Fruit fly (Drosophila melanogaster) whole organism, embryonic: ENCODE results near the gene Nckx30C.

Experiments used
- Abd-B ChIP-seq: fragments of 200-800 bp; sonication (Bioruptor generic); optimal IDR thresholded peaks from 2 replicates; lab custom pipeline; 2018; ENCODE audit warnings: missing biosample characterization, mild to moderate bottlenecking, missing genetic modification characterization, moderate library complexity
- Blimp-1 ChIP-seq: fragments of 200-800 bp; sonication (Bioruptor generic); optimal IDR thresholded peaks from 3 replicates; lab custom pipeline; 2018; ENCODE audit warnings: missing biosample characterization, missing genetic modification characterization, mild to moderate bottlenecking, moderate library complexity, missing genetic modification reagents
- CG12236 ChIP-seq: fragments of 200-800 bp; sonication (Bioruptor generic); optimal IDR thresholded peaks from 2 replicates; lab custom pipeline; 2016; ENCODE audit warnings: missing biosample characterization, missing genetic modification characterization
- CG12391 ChIP-seq: fragments of 200-800 bp; sonication (Bioruptor generic); optimal IDR thresholded peaks from 3 replicates; lab custom pipeline; 2018; ENCODE audit warnings: missing biosample characterization, mild to moderate bottlenecking, missing genetic modification characterization, moderate library complexity
- CG13624 ChIP-seq: fragments of 200-800 bp; sonication (Bioruptor generic); optimal IDR thresholded peaks from 2 replicates; lab custom pipeline; 2016; ENCODE audit warnings: missing biosample characterization, missing genetic modification characterization
- CG14667 ChIP-seq: fragments of 200-800 bp; sonication (Bioruptor generic); IDR thresholded peaks from 2 replicates; pipeline ENCODE4 v1.3.6; 2022; ENCODE audit warnings: missing biosample characterization, missing genetic modification characterization
- CG1529 ChIP-seq: fragments of 200-800 bp; sonication (Bioruptor generic); optimal IDR thresholded peaks from 3 replicates; lab custom pipeline; 2018; ENCODE audit warnings: missing biosample characterization, missing genetic modification characterization
- CG15696 ChIP-seq: fragments of 200-800 bp; sonication (Bioruptor generic); optimal IDR thresholded peaks from 2 replicates; lab custom pipeline; 2019; ENCODE audit warnings: missing biosample characterization, mild to moderate bottlenecking, missing genetic modification characterization, moderate library complexity
- CG16779 ChIP-seq: fragments of 200-800 bp; sonication (Bioruptor generic); IDR thresholded peaks from 2 replicates; pipeline ENCODE4 v1.3.6; 2022; ENCODE audit warnings: missing biosample characterization, missing genetic modification characterization
- CG2875 ChIP-seq: fragments of 200-800 bp; sonication (Bioruptor generic); optimal IDR thresholded peaks from 2 replicates; lab custom pipeline; 2017; ENCODE audit warnings: missing biosample characterization, mild to moderate bottlenecking, missing genetic modification characterization, missing genetic modification reagents
- CG31224 ChIP-seq: fragments of 200-800 bp; sonication (Bioruptor generic); IDR thresholded peaks from 2 replicates; pipeline ENCODE4 v1.3.6; 2022; ENCODE audit warnings: missing biosample characterization, missing genetic modification characterization
- CG32532 ChIP-seq: fragments of 200-800 bp; sonication (Bioruptor generic); IDR thresholded peaks from 2 replicates; pipeline ENCODE4 v1.3.6; 2022; ENCODE audit warnings: missing biosample characterization, missing genetic modification characterization
- CG33557 ChIP-seq: fragments of 200-800 bp; sonication (Bioruptor generic); optimal IDR thresholded peaks from 2 replicates; lab custom pipeline; 2019; ENCODE audit warnings: missing biosample characterization, mild to moderate bottlenecking, missing genetic modification characterization, moderate library complexity
- CG5953 ChIP-seq: fragments of 200-800 bp; sonication (Bioruptor generic); IDR thresholded peaks from 2 replicates; pipeline ENCODE4 v1.3.6; 2022; ENCODE audit warnings: missing biosample characterization, missing genetic modification characterization
- CG6272 ChIP-seq: fragments of 200-800 bp; sonication (Bioruptor generic); IDR thresholded peaks from 2 replicates; pipeline ENCODE4 v1.3.6; 2022; ENCODE audit warnings: missing biosample characterization, missing genetic modification characterization
- CG7357 ChIP-seq: fragments of 200-800 bp; sonication (Bioruptor generic); IDR thresholded peaks from 3 replicates; pipeline ENCODE4 v1.3.6; 2022; ENCODE audit warnings: missing biosample characterization, missing genetic modification characterization
- CG7839 ChIP-seq: fragments of 200-800 bp; sonication (Bioruptor generic); optimal IDR thresholded peaks from 3 replicates; lab custom pipeline; 2018; ENCODE audit warnings: missing biosample characterization, mild to moderate bottlenecking, missing genetic modification characterization, moderate library complexity
- CG8388 ChIP-seq: fragments of 200-800 bp; sonication (Bioruptor generic); optimal IDR thresholded peaks from 2 replicates; lab custom pipeline; 2019; ENCODE audit warnings: missing biosample characterization, mild to moderate bottlenecking, missing genetic modification characterization, moderate library complexity
- CG8478 ChIP-seq: fragments of >200 bp; optimal IDR thresholded peaks from 2 replicates; lab custom pipeline; 2018
- CTCF ChIP-seq: fragments of 200-800 bp; sonication (Bioruptor generic); optimal IDR thresholded peaks from 2 replicates; lab custom pipeline; 2017; ENCODE audit warnings: missing biosample characterization, mild to moderate bottlenecking, missing genetic modification characterization, moderate library complexity
- Dip3 ChIP-seq: fragments of 200-800 bp; sonication (Bioruptor generic); optimal IDR thresholded peaks from 3 replicates; lab custom pipeline; 2016; ENCODE audit warnings: missing biosample characterization, missing genetic modification characterization
- Dll ChIP-seq: fragments of 200-800 bp; sonication (Bioruptor generic); IDR thresholded peaks from 4 replicates; pipeline ENCODE4 v1.3.6; 2022; ENCODE audit warnings: missing biosample characterization, missing genetic modification characterization; ENCODE audit not compliant: partially characterized antibody
- E2f1 ChIP-seq: fragments of 200-800 bp; sonication (Bioruptor generic); IDR thresholded peaks from 2 replicates; pipeline ENCODE4 v1.3.6; 2022; ENCODE audit warnings: missing biosample characterization, missing genetic modification characterization
- Ets65A ChIP-seq: fragments of 200-800 bp; sonication (Bioruptor generic); peaks from one replicate; lab custom pipeline; 2016; ENCODE audit warnings: missing biosample characterization, missing genetic modification characterization
- Ets97D ChIP-seq: fragments of 200-800 bp; sonication (Bioruptor generic); optimal IDR thresholded peaks from 3 replicates; lab custom pipeline; 2016; ENCODE audit warnings: missing biosample characterization, missing genetic modification characterization
- HLHmδ ChIP-seq: fragments of 200-800 bp; sonication (Bioruptor generic); optimal IDR thresholded peaks from 2 replicates; lab custom pipeline; 2018; ENCODE audit warnings: missing biosample characterization, mild to moderate bottlenecking, missing genetic modification characterization, moderate library complexity
- Hr51 ChIP-seq, 2 experiments: fragments of 200-800 bp; sonication (Bioruptor generic); optimal IDR thresholded peaks; 2 replicates in 1 of 2; 3 replicates in 1 of 2; lab custom pipeline; 2016 to 2018; ENCODE audit warnings: missing biosample characterization in 2 of 2, missing genetic modification characterization in 2 of 2, mild to moderate bottlenecking in 1 of 2, moderate library complexity in 1 of 2
- Opbp ChIP-seq: fragments of 200-800 bp; sonication (Bioruptor generic); IDR thresholded peaks from 3 replicates; pipeline ENCODE4 v1.3.6; 2022; ENCODE audit warnings: missing biosample characterization, missing genetic modification characterization; ENCODE audit not compliant: partially characterized antibody
- Sry-β ChIP-seq: fragments of 200-800 bp; sonication (Bioruptor generic); optimal IDR thresholded peaks from 2 replicates; lab custom pipeline; 2018; ENCODE audit warnings: missing biosample characterization, mild to moderate bottlenecking, missing genetic modification characterization, moderate library complexity
- Sry-δ ChIP-seq: fragments of 200-800 bp; sonication (Bioruptor generic); optimal IDR thresholded peaks from 2 replicates; lab custom pipeline; 2016; ENCODE audit warnings: missing biosample characterization, missing genetic modification characterization
- Trl ChIP-seq, 3 experiments: fragments of >200 bp in 2 of 3; fragments of 200-800 bp in 1 of 3; sonication (Bioruptor generic) in 1 of 3; optimal IDR thresholded peaks; 2 replicates in 1 of 3; 3 replicates in 2 of 3; lab custom pipeline; 2016 to 2017; ENCODE audit warnings: missing biosample characterization in 1 of 3, missing genetic modification characterization in 1 of 3
- ara ChIP-seq: fragments of 200-800 bp; sonication (Bioruptor generic); IDR thresholded peaks from 2 replicates; pipeline ENCODE4 v1.3.6; 2022; ENCODE audit warnings: missing biosample characterization, missing genetic modification characterization
- br ChIP-seq: fragments of >200 bp; optimal IDR thresholded peaks from 2 replicates; lab custom pipeline; 2017
- cg ChIP-seq: fragments of 200-800 bp; sonication (Bioruptor generic); optimal IDR thresholded peaks from 3 replicates; lab custom pipeline; 2019; ENCODE audit warnings: missing biosample characterization, mild to moderate bottlenecking, missing genetic modification characterization, moderate library complexity
- dimm ChIP-seq: fragments of 200-800 bp; sonication (Bioruptor generic); IDR thresholded peaks from 2 replicates; pipeline ENCODE4 v1.3.6; 2022; ENCODE audit warnings: missing biosample characterization, missing genetic modification characterization
- eyg ChIP-seq: fragments of 200-800 bp; sonication (Bioruptor generic); optimal IDR thresholded peaks from 3 replicates; lab custom pipeline; 2016; ENCODE audit warnings: missing biosample characterization, missing genetic modification characterization
- fru ChIP-seq: fragments of >200 bp; optimal IDR thresholded peaks from 2 replicates; lab custom pipeline; 2017
- fu2 ChIP-seq: fragments of 200-800 bp; sonication (Bioruptor generic); optimal IDR thresholded peaks from 2 replicates; lab custom pipeline; 2016; ENCODE audit warnings: missing biosample characterization, missing genetic modification characterization
- gce ChIP-seq: fragments of 200-800 bp; sonication (Bioruptor generic); IDR thresholded peaks from 3 replicates; pipeline ENCODE4 v1.3.6; 2022; ENCODE audit warnings: missing biosample characterization, missing genetic modification characterization
- gcm2 ChIP-seq: fragments of 200-800 bp; sonication (Bioruptor generic); optimal IDR thresholded peaks from 2 replicates; lab custom pipeline; 2016; ENCODE audit warnings: missing biosample characterization, missing genetic modification characterization
- gt ChIP-seq: fragments of 200-800 bp; sonication (Bioruptor generic); IDR thresholded peaks from 2 replicates; pipeline ENCODE4 v1.3.6; 2022; ENCODE audit warnings: missing biosample characterization, missing genetic modification characterization
- kah ChIP-seq: fragments of 200-800 bp; sonication (Bioruptor generic); optimal IDR thresholded peaks from 2 replicates; lab custom pipeline; 2018; ENCODE audit warnings: missing biosample characterization, mild to moderate bottlenecking, missing genetic modification characterization
- klu ChIP-seq: fragments of 200-800 bp; sonication (Bioruptor generic); IDR thresholded peaks from 2 replicates; pipeline ENCODE4 v1.3.6; 2022; ENCODE audit warnings: missing biosample characterization, missing genetic modification characterization
- knrl ChIP-seq: fragments of 200-800 bp; sonication (Bioruptor generic); IDR thresholded peaks from 3 replicates; pipeline ENCODE4 v1.3.6; 2022; ENCODE audit warnings: missing biosample characterization, missing genetic modification characterization; ENCODE audit not compliant: partially characterized antibody
- lmd ChIP-seq: fragments of 200-800 bp; sonication (Bioruptor generic); IDR thresholded peaks from 2 replicates; pipeline ENCODE4 v1.3.6; 2022; ENCODE audit warnings: missing biosample characterization, missing genetic modification characterization
- nmo ChIP-seq: fragments of 200-800 bp; sonication (Bioruptor generic); optimal IDR thresholded peaks from 2 replicates; lab custom pipeline; 2018; ENCODE audit warnings: missing biosample characterization, mild to moderate bottlenecking, missing genetic modification characterization, moderate library complexity
- onecut ChIP-seq: fragments of 200-800 bp; sonication (Bioruptor generic); IDR thresholded peaks from 2 replicates; pipeline ENCODE4 v1.3.6; 2022; ENCODE audit warnings: missing biosample characterization, missing genetic modification characterization
- rib ChIP-seq: fragments of 200-800 bp; sonication (Bioruptor generic); IDR thresholded peaks from 2 replicates; pipeline ENCODE4 v1.3.6; 2022; ENCODE audit warnings: missing biosample characterization, missing genetic modification characterization
- sna ChIP-seq: fragments of 200-800 bp; sonication (Bioruptor generic); IDR thresholded peaks from 2 replicates; pipeline ENCODE4 v1.3.6; 2022; ENCODE audit warnings: missing biosample characterization, missing genetic modification characterization; ENCODE audit not compliant: partially characterized antibody
- trem ChIP-seq: fragments of 200-800 bp; optimal IDR thresholded peaks from 3 replicates; lab custom pipeline; 2019; ENCODE audit warnings: missing biosample characterization, mild to moderate bottlenecking, missing genetic modification characterization, moderate library complexity
- ttk ChIP-seq: fragments of 200-800 bp; sonication (Bioruptor generic); IDR thresholded peaks from 2 replicates; pipeline ENCODE4 v2.1.2; 2022; ENCODE audit warnings: missing biosample characterization, missing genetic modification characterization

Gene Nckx30C

DNA sequence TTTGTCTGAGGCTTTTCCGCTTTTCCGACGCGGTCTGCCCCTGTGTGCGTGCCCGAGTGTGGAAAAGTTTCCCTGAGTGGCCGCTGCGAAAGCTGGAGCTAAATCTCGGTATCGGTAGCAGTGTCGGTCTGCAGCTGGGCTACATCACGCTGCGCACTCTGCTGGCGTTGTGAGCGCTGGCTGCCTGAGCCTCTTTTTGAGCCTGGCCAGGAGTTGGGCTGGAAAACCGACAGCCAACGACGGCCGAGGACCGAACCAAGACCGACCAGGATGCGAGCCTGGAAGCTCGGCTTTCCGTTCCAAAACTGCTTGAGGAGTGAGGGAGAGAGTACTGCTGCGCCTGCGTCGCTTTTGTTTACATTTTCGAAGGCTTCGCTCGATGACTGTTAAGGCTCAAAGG, 2.5 kb downstream of the Nckx30C start (continued):
- TF ChIP-seq CG32532 (GFP tag; lab: Robert Waterston, UW) (no peak), CG7357 (GFP tag; lab: Robert Waterston, UW) (no peak), Ets97D (GFP tag; lab: Kevin White, UChicago) (no peak), gt (GFP tag; lab: Robert Waterston, UW) (no peak), rib (GFP tag; lab: Robert Waterston, UW) (no peak), br (no peak), CG8478 (lab: Kevin White, UChicago) (no peak), CG15696 (tag; lab: Kevin White, UChicago) (no peak), dimm (GFP tag; lab: Robert Waterston, UW) (no peak), CG8388 (GFP tag; lab: Kevin White, UChicago) (no peak), CG14667 (no peak), lmd (GFP tag; lab: Robert Waterston, UW) (no peak), Ets65A (GFP tag; lab: Kevin White, UChicago) (peak; percentile 75), CG6272 (GFP tag; lab: Robert Waterston, UW) (no peak), CG33557 (GFP tag; lab: Kevin White, UChicago) (no peak), gce (no peak), Opbp (no peak), knrl (GFP tag; lab: Robert Waterston, UW) (0 out of 3 replicates have a peak, but pooled peaks have one; percentile 7), CTCF (GFP tag; lab: Kevin White, UChicago) (no peak), E2f1 (GFP tag; lab: Robert Waterston, UW) (no peak), CG31224 (GFP tag; lab: Robert Waterston, UW) (0 out of 2 replicates have a peak, but pooled peaks have one; percentile 9), CG13624 (GFP tag; lab: Kevin White, UChicago) (no peak), Dip3 (GFP tag; lab: Kevin White, UChicago) (no peak), fru (lab: Kevin White, UChicago) (no peak), Trl (optimal IDR thresholded peaks at IDR 0.05; lab: Kevin White, UChicago) (no peak), Trl (GFP tag; optimal IDR thresholded peaks at IDR 0.05; lab: Kevin White, UChicago) (no peak), CG16779 (GFP tag; lab: Robert Waterston, UW) (0 out of 2 replicates have a peak, but pooled peaks have one; percentile 24)

- TF ChIP-seq ara (GFP tag; lab: Robert Waterston, UW) (no peak), onecut (GFP tag; lab: Robert Waterston, UW) (peak; percentile 67)
These were observed 6.6 kb downstream of the Nckx30C start for dm6 chr2L:9739685-9740084.

- TF ChIP-seq nmo (GFP tag; lab: Kevin White, UChicago) (peak; percentile 25), Dll (GFP tag; lab: Robert Waterston, UW) (no peak), klu (GFP tag; lab: Robert Waterston, UW) (no peak), CG12391 (tag; lab: Kevin White, UChicago) (peak; percentile 3), eyg (GFP tag; lab: Kevin White, UChicago) (no peak), CG2875 (no peak), fu2 (no peak), Sry-β (GFP tag; lab: Kevin White, UChicago) (no peak), gcm2 (GFP tag; lab: Kevin White, UChicago) (no peak), Sry-δ (GFP tag; lab: Kevin White, UChicago) (no peak), CG7839 (tag; lab: Kevin White, UChicago) (peak; percentile 37), HLHmδ (no peak), CG5953 (GFP tag; lab: Robert Waterston, UW) (no peak), CG1529 (no peak), Hr51 (GFP tag; optimal IDR thresholded peaks at IDR 0.05; lab: Kevin White, UChicago) (peak in 1 of 2 experiments; percentile 49), kah (GFP tag; lab: Kevin White, UChicago) (no peak), cg (GFP tag; lab: Kevin White, UChicago) (no peak), ttk (GFP tag; lab: Robert Waterston, UW) (peak; percentile 31; the same call in 1 of the 2 replicates), Dip3 (GFP tag; lab: Kevin White, UChicago) (no peak), sna (GFP tag; lab: Robert Waterston, UW) (no peak), CG12236 (GFP tag; lab: Kevin White, UChicago) (no peak), Blimp-1 (GFP tag; lab: Kevin White, UChicago) (peak; percentile 8), trem (tag; lab: Kevin White, UChicago) (no peak), Abd-B (GFP tag; lab: Kevin White, UChicago) (no peak)
These were observed 8.5 kb downstream of the Nckx30C start for dm6 chr2L:9737803-9738202.
